Fruit fly (Drosophila melanogaster): Measurements from ENCODE around the gene kumpel.

Gene kumpel

dm6 chr3R:25880198-25880970 lies 26.4 kb upstream of the kumpel start (continued):
- TF ChIP-seq grn (GFP tag; optimal IDR thresholded peaks at IDR 0.05), result no peak
- TF ChIP-seq CG4404 (GFP tag; IDR thresholded peaks at IDR 0.05), result no peak
- TF ChIP-seq H2.0 (GFP tag; IDR thresholded peaks at IDR 0.05), result no peak
- TF ChIP-seq tx (GFP tag; optimal IDR thresholded peaks at IDR 0.05), result no peak
- no peak for TF ChIP-seq CG10959 (GFP tag; IDR thresholded peaks at IDR 0.05)
- no peak for TF ChIP-seq CG1792 (GFP tag; optimal IDR thresholded peaks at IDR 0.05)
- TF ChIP-seq CG11695 (GFP tag; IDR thresholded peaks at IDR 0.05), result 0 out of 3 replicates have a peak, but pooled peaks have one; percentile 41
- TF ChIP-seq CG30403 (GFP tag; optimal IDR thresholded peaks at IDR 0.05), result peak; percentile 37
- no peak for TF ChIP-seq CG7372 (GFP tag; IDR thresholded peaks at IDR 0.05)
- peak; percentile 59 for TF ChIP-seq CG6689 (GFP tag; IDR thresholded peaks at IDR 0.05)
- no peak for TF ChIP-seq HLH4C (GFP tag; IDR thresholded peaks at IDR 0.05; ENCODE audit: partially characterized antibody)
- peak; percentile 64 for TF ChIP-seq Sox102F (GFP tag; optimal IDR thresholded peaks at IDR 0.05)
- TF ChIP-seq E2f2 (GFP tag; IDR thresholded peaks at IDR 0.05), result no peak
- peak; percentile 45 for TF ChIP-seq trem (tag; optimal IDR thresholded peaks at IDR 0.05)
- TF ChIP-seq CG3995 (GFP tag; optimal IDR thresholded peaks at IDR 0.05), result no peak
- TF ChIP-seq CG8290 (GFP tag; optimal IDR thresholded peaks at IDR 0.05), result no peak
- TF ChIP-seq CG8290 (tag; optimal IDR thresholded peaks at IDR 0.05), result peak in 1 of 2 experiments; percentile 27
- no peak for TF ChIP-seq fu2 (GFP tag; optimal IDR thresholded peaks at IDR 0.05)
- TF ChIP-seq Hr3 (GFP tag; optimal IDR thresholded peaks at IDR 0.05), result peak; percentile 68
- TF ChIP-seq emc (GFP tag; optimal IDR thresholded peaks at IDR 0.05), result no peak
- peak; percentile 79 for TF ChIP-seq CG17361 (GFP tag; IDR thresholded peaks at IDR 0.05)
- TF ChIP-seq abd-A (tag; optimal IDR thresholded peaks at IDR 0.05), result peak; percentile 74
- no peak for TF ChIP-seq knrl (GFP tag; IDR thresholded peaks at IDR 0.05; ENCODE audit: partially characterized antibody)
- TF ChIP-seq fd64A (GFP tag; optimal IDR thresholded peaks at IDR 0.05), result no peak
- no peak for TF ChIP-seq Rx (GFP tag; IDR thresholded peaks at IDR 0.05)
- TF ChIP-seq CG32772 (GFP tag; IDR thresholded peaks at IDR 0.05), result no peak
- TF ChIP-seq CG8281 (tag; optimal IDR thresholded peaks at IDR 0.05), result no peak
- TF ChIP-seq CG12071 (GFP tag; optimal IDR thresholded peaks at IDR 0.05), result peak; percentile 4
- TF ChIP-seq Hr78 (GFP tag; optimal IDR thresholded peaks at IDR 0.05), result no peak
- TF ChIP-seq dmrt99B (tag; optimal IDR thresholded peaks at IDR 0.05), result peak; percentile 62
- TF ChIP-seq so (GFP tag; IDR thresholded peaks at IDR 0.05), result no peak
- TF ChIP-seq Bteb2 (GFP tag; optimal IDR thresholded peaks at IDR 0.05), result no peak
- TF ChIP-seq CG13894 (tag; optimal IDR thresholded peaks at IDR 0.05), result peak; percentile 27
- no peak for TF ChIP-seq ewg (GFP tag; optimal IDR thresholded peaks at IDR 0.05)
- no peak for TF ChIP-seq zen (tag; optimal IDR thresholded peaks at IDR 0.05)
- no peak for TF ChIP-seq sd (tag; optimal IDR thresholded peaks at IDR 0.05)
- TF ChIP-seq CG10209 (GFP tag; optimal IDR thresholded peaks at IDR 0.05), result peak; percentile 42
- peak; percentile 72 for TF ChIP-seq CG12391 (tag; optimal IDR thresholded peaks at IDR 0.05)
- TF ChIP-seq CG18262 (tag; optimal IDR thresholded peaks at IDR 0.05), result peak; percentile 82
- TF ChIP-seq CG17802 (tag; optimal IDR thresholded peaks at IDR 0.05), result no peak
- TF ChIP-seq CG7928 (GFP tag; optimal IDR thresholded peaks at IDR 0.05), result no peak
- peak; percentile 54 for TF ChIP-seq CG17385 (GFP tag; optimal IDR thresholded peaks at IDR 0.05)
- no peak for TF ChIP-seq D (optimal IDR thresholded peaks at IDR 0.05)
- TF ChIP-seq D (GFP tag; optimal IDR thresholded peaks at IDR 0.05), result peak; percentile 51
- TF ChIP-seq br (optimal IDR thresholded peaks at IDR 0.05), result no peak
- TF ChIP-seq danr (GFP tag; IDR thresholded peaks at IDR 0.05), result no peak
- TF ChIP-seq corto (GFP tag; optimal IDR thresholded peaks at IDR 0.05), result no peak
- TF ChIP-seq her (GFP tag; optimal IDR thresholded peaks at IDR 0.05), result no peak
- TF ChIP-seq Dfd (GFP tag; optimal IDR thresholded peaks at IDR 0.05), result no peak
- no peak for TF ChIP-seq sc (optimal IDR thresholded peaks at IDR 0.05)
- peak; percentile 45 for TF ChIP-seq sc (GFP tag; optimal IDR thresholded peaks at IDR 0.05)

All from whole organism, embryonic.